Worm (Caenorhabditis elegans) whole organism, young adult: ENCODE data around the gene F42F12.14.

Experiments
- F22D6.2 ChIP-seq: sonication (generic microtip); optimal IDR thresholded peaks from 2 replicates; lab custom pipeline; 2016; ENCODE audit warnings: mild to moderate bottlenecking, missing genetic modification characterization, missing compliant biosample characterization
- F57C9.4 ChIP-seq: sonication (generic microtip); optimal IDR thresholded peaks from 2 replicates; lab custom pipeline; 2017; ENCODE audit warnings: mild to moderate bottlenecking, missing genetic modification characterization, missing compliant biosample characterization
- Y56A3A.18 ChIP-seq: fragments of 200-800 bp; sonication (Bioruptor generic); IDR thresholded peaks from 2 replicates; pipeline ENCODE4 v1.3.6; 2022; ENCODE audit warnings: missing genetic modification reagents, missing genetic modification characterization, missing compliant biosample characterization
- Y67H2A.10 ChIP-seq: fragments of 200-800 bp; sonication (Bioruptor generic); conservative IDR thresholded peaks from 2 replicates; pipeline ENCODE4 v1.3.6; 2022; ENCODE audit warnings: missing genetic modification reagents, missing genetic modification characterization, missing compliant biosample characterization
- Y79H2A.3 ChIP-seq: fragments of 200-800 bp; sonication (Bioruptor generic); conservative IDR thresholded peaks from 2 replicates; pipeline ENCODE4 v1.3.6; 2022; ENCODE audit warnings: missing genetic modification reagents, missing genetic modification characterization, missing compliant biosample characterization
- ZK185.1 ChIP-seq: sonication (generic microtip); optimal IDR thresholded peaks from 2 replicates; lab custom pipeline; 2016; ENCODE audit warnings: mild to moderate bottlenecking, missing genetic modification characterization, missing compliant biosample characterization; ENCODE audit not compliant: poor library complexity, severe bottlenecking
- akir-1 ChIP-seq: fragments of 200-800 bp; sonication (Bioruptor generic); optimal IDR thresholded peaks from 2 replicates; lab custom pipeline; 2018; ENCODE audit warnings: mild to moderate bottlenecking, missing genetic modification characterization, moderate library complexity, missing compliant biosample characterization
- aptf-3 ChIP-seq: fragments of 200-800 bp; sonication (Bioruptor generic); IDR thresholded peaks from 2 replicates; pipeline ENCODE4 v1.3.6; 2022; ENCODE audit warnings: missing genetic modification characterization, missing compliant biosample characterization
- atf-7 ChIP-seq: sonication (generic microtip); optimal IDR thresholded peaks from 2 replicates; lab custom pipeline; 2017; ENCODE audit warnings: mild to moderate bottlenecking, missing genetic modification characterization, missing compliant biosample characterization
- ceh-100 ChIP-seq: fragments of 200-800 bp; sonication (Bioruptor generic); IDR thresholded peaks from 2 replicates; pipeline ENCODE4 v1.3.6; 2022; ENCODE audit warnings: missing genetic modification reagents, missing genetic modification characterization, missing compliant biosample characterization
- dpff-1 ChIP-seq: sonication (generic microtip); optimal IDR thresholded peaks from 2 replicates; lab custom pipeline; 2017; ENCODE audit warnings: mild to moderate bottlenecking, missing genetic modification characterization, missing compliant biosample characterization
- efl-1 ChIP-seq: fragments of 150-350 bp; optimal IDR thresholded peaks from 2 replicates; lab custom pipeline; 2014; ENCODE audit warnings: missing biosample characterization, missing genetic modification reagents, missing genetic modification characterization
- egl-18 ChIP-seq: fragments of 200-800 bp; sonication (Bioruptor generic); IDR thresholded peaks from 2 replicates; pipeline ENCODE4 v1.3.6; 2022; ENCODE audit warnings: missing genetic modification reagents, missing genetic modification characterization, missing compliant biosample characterization
- egl-44 ChIP-seq: fragments of 200-800 bp; sonication (Bioruptor generic); IDR thresholded peaks from 2 replicates; pipeline ENCODE4 v1.3.6; 2022; ENCODE audit warnings: missing genetic modification reagents, missing genetic modification characterization, missing compliant biosample characterization
- ekl-4 ChIP-seq: fragments of 200-800 bp; sonication (Bioruptor generic); IDR thresholded peaks from 2 replicates; pipeline ENCODE4 v1.3.6; 2022; ENCODE audit warnings: missing genetic modification reagents, missing genetic modification characterization, missing compliant biosample characterization
- ets-4 ChIP-seq: fragments of 200-800 bp; sonication (Bioruptor generic); optimal IDR thresholded peaks from 2 replicates; lab custom pipeline; 2018; ENCODE audit warnings: mild to moderate bottlenecking, missing genetic modification characterization, missing compliant biosample characterization
- gei-17 ChIP-seq: fragments of 200-800 bp; sonication (Bioruptor generic); optimal IDR thresholded peaks from 2 replicates; lab custom pipeline; 2018; ENCODE audit warnings: mild to moderate bottlenecking, missing genetic modification characterization, missing compliant biosample characterization
- hlh-26 ChIP-seq: fragments of 200-800 bp; sonication (Bioruptor generic); conservative IDR thresholded peaks from 2 replicates; pipeline ENCODE4 v1.3.6; 2022; ENCODE audit warnings: missing genetic modification reagents, missing genetic modification characterization, missing compliant biosample characterization
- hmg-20 ChIP-seq: fragments of 200-800 bp; sonication (Bioruptor generic); IDR thresholded peaks from 2 replicates; pipeline ENCODE4 v1.3.6; 2022; ENCODE audit warnings: missing genetic modification reagents, missing genetic modification characterization, missing compliant biosample characterization
- hsf-1 ChIP-seq: fragments of 200-800 bp; sonication (Bioruptor generic); IDR thresholded peaks from 2 replicates; pipeline ENCODE4 v1.3.6; 2022; ENCODE audit warnings: missing genetic modification reagents, missing genetic modification characterization, missing compliant biosample characterization
- let-607 ChIP-seq, 2 experiments: fragments of 200-800 bp in 1 of 2; sonication (Bioruptor generic) in 1 of 2; sonication (generic microtip) in 1 of 2; optimal IDR thresholded peaks; 2 replicates each; lab custom pipeline; 2016 to 2018; ENCODE audit warnings: mild to moderate bottlenecking in 2 of 2, missing compliant biosample characterization in 2 of 2, missing genetic modification characterization in 2 of 2, moderate library complexity in 2 of 2, missing genotype in 1 of 2
- lin-26 ChIP-seq: fragments of 200-800 bp; sonication (Bioruptor generic); IDR thresholded peaks from 2 replicates; pipeline ENCODE4 v1.3.6; 2022; ENCODE audit warnings: missing genetic modification reagents, missing genetic modification characterization, missing compliant biosample characterization
- lin-40 ChIP-seq: sonication (generic microtip); optimal IDR thresholded peaks from 2 replicates; lab custom pipeline; 2016; ENCODE audit warnings: missing genetic modification characterization, mild to moderate bottlenecking, missing compliant biosample characterization, missing genotype, missing genetic modification reagents
- lir-1 ChIP-seq: fragments of 200-800 bp; sonication (Bioruptor generic); conservative IDR thresholded peaks from 2 replicates; pipeline ENCODE4 v1.3.6; 2022; ENCODE audit warnings: missing genetic modification reagents, missing genetic modification characterization, missing compliant biosample characterization
- madf-3 ChIP-seq: fragments of 200-800 bp; sonication (Bioruptor generic); IDR thresholded peaks from 2 replicates; pipeline ENCODE4 v1.3.6; 2022; ENCODE audit warnings: missing genetic modification reagents, missing genetic modification characterization, missing compliant biosample characterization
- madf-6 ChIP-seq: fragments of 200-800 bp; sonication (Bioruptor generic); IDR thresholded peaks from 2 replicates; pipeline ENCODE4 v1.3.6; 2022; ENCODE audit warnings: missing genetic modification reagents, missing genetic modification characterization, missing compliant biosample characterization
- mxl-1 ChIP-seq: sonication (generic microtip); optimal IDR thresholded peaks from 2 replicates; lab custom pipeline; 2016; ENCODE audit warnings: missing genetic modification characterization, missing compliant biosample characterization
- nfya-2 ChIP-seq: fragments of 200-800 bp; sonication (Bioruptor generic); IDR thresholded peaks from 2 replicates; pipeline ENCODE4 v1.3.6; 2022; ENCODE audit warnings: missing genetic modification reagents, missing genetic modification characterization, missing compliant biosample characterization
- nhr-120 ChIP-seq: fragments of 200-800 bp; sonication (Bioruptor generic); IDR thresholded peaks from 2 replicates; pipeline ENCODE4 v1.3.6; 2022; ENCODE audit warnings: missing genetic modification characterization, missing compliant biosample characterization
- nhr-179 ChIP-seq: sonication (generic microtip); optimal IDR thresholded peaks from 2 replicates; lab custom pipeline; 2016; ENCODE audit warnings: mild to moderate bottlenecking, missing genetic modification characterization, missing compliant biosample characterization
- nhr-90 ChIP-seq: sonication (generic microtip); optimal IDR thresholded peaks from 2 replicates; lab custom pipeline; 2016; ENCODE audit warnings: missing genotype, mild to moderate bottlenecking, missing genetic modification characterization, missing compliant biosample characterization
- pbrm-1 ChIP-seq: fragments of 200-800 bp; sonication (Bioruptor generic); IDR thresholded peaks from 2 replicates; pipeline ENCODE4 v1.3.6; 2022; ENCODE audit warnings: missing genetic modification reagents, missing genetic modification characterization, missing compliant biosample characterization
- pha-4 ChIP-seq: fragments of 150-350 bp; sonication (generic microtip); optimal IDR thresholded peaks from 2 replicates; lab custom pipeline; 2014; ENCODE audit warnings: missing biosample characterization, missing genetic modification reagents, missing genetic modification characterization
- rec-8 ChIP-seq, 2 experiments: sonication (generic microtip); optimal IDR thresholded peaks; 2 replicates each; lab custom pipeline; 2016; ENCODE audit warnings: mild to moderate bottlenecking in 2 of 2, missing genetic modification characterization in 2 of 2, missing genetic modification reagents in 2 of 2, missing genotype in 2 of 2, missing biosample characterization in 1 of 2, missing compliant biosample characterization in 1 of 2, moderate library complexity in 1 of 2
- sdz-38 ChIP-seq: sonication (generic microtip); optimal IDR thresholded peaks from 2 replicates; lab custom pipeline; 2016; ENCODE audit warnings: missing genotype, missing genetic modification characterization, missing compliant biosample characterization
- snpc-1.3 ChIP-seq: sonication (generic microtip); optimal IDR thresholded peaks from 2 replicates; lab custom pipeline; 2017; ENCODE audit warnings: missing genetic modification characterization, mild to moderate bottlenecking, missing compliant biosample characterization, antibody characterized with exemption, moderate library complexity, missing genotype, missing genetic modification reagents; ENCODE audit not compliant: insufficient read depth
- snpc-3.4 ChIP-seq: sonication (generic microtip); optimal IDR thresholded peaks from 2 replicates; lab custom pipeline; 2017; ENCODE audit warnings: missing genetic modification characterization, mild to moderate bottlenecking, missing compliant biosample characterization, antibody characterized with exemption, moderate library complexity, missing genotype, missing genetic modification reagents
- snpc-4 ChIP-seq, 5 experiments: fragments of 150-350 bp in 1 of 5; sonication (generic microtip) in 4 of 5; optimal IDR thresholded peaks; 2 replicates each; lab custom pipeline; 2014 to 2018; ENCODE audit warnings: missing genetic modification characterization in 5 of 5, missing biosample characterization in 3 of 5, antibody characterized with exemption in 2 of 5, mild to moderate bottlenecking in 2 of 5, missing compliant biosample characterization in 2 of 5, missing genotype in 2 of 5, moderate library complexity in 2 of 5, missing genetic modification reagents in 1 of 5
- xnd-1 ChIP-seq: sonication (generic microtip); optimal IDR thresholded peaks from 2 replicates; lab custom pipeline; 2016; ENCODE audit warnings: missing genotype, missing genetic modification reagents, missing genetic modification characterization, missing compliant biosample characterization
- ztf-22 ChIP-seq: fragments of 200-800 bp; sonication (Bioruptor generic); optimal IDR thresholded peaks from 2 replicates; lab custom pipeline; 2018; ENCODE audit warnings: mild to moderate bottlenecking, missing genetic modification characterization, moderate library complexity, missing compliant biosample characterization
- ztf-28 ChIP-seq: fragments of 200-800 bp; sonication (Bioruptor generic); IDR thresholded peaks from 2 replicates; pipeline ENCODE4 v1.3.6; 2022; ENCODE audit warnings: missing genetic modification reagents, missing genetic modification characterization, missing compliant biosample characterization

The F42F12.14 gene

DNA sequence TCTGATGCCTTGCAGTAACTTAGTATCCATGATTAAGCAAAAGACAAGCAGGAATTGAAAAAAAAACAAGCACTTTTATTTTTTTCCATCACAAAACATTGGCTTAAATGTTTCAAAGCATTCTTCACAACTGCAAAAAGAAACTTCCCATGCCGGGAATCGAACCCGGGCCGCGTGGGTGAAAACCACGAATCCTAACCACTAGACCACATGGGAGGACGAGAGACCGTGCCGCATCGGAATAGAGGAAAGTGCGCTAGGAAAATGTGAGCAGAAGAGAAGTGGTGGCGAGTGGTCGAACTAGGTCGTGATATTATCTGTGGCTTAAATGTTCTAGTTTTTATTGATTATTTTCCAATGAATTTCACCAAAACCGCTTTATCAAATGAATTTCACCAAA lies 19.1 kb downstream of the F42F12.14 start (continued):
- TF ChIP-seq Y67H2A.10 (GFP tag; lab: Robert Waterston, UW) (no peak), snpc-1.3 (peak; percentile 59), let-607 (tag; optimal IDR thresholded peaks at IDR 0.05; lab: Kevin White, UChicago) (no peak), gei-17 (peak; percentile 59), snpc-4 (GFP tag; optimal IDR thresholded peaks at IDR 0.05; lab: Kevin White, UChicago) (peak; percentile 14), snpc-4 (tag; optimal IDR thresholded peaks at IDR 0.05; lab: Kevin White, UChicago) (peak in 2 of 4 experiments; percentile 22 to 53), ets-4 (no peak), lin-26 (GFP tag; lab: Robert Waterston, UW) (peak; percentile 86), efl-1 (GFP tag; lab: Kevin White, UChicago) (peak; percentile 6), ztf-22 (no peak), Y79H2A.3 (no peak), Y56A3A.18 (GFP tag; lab: Robert Waterston, UW) (0 out of 2 replicates have a peak, but pooled peaks have one; percentile 71), ztf-28 (GFP tag; lab: Robert Waterston, UW) (no peak), dpff-1 (no peak), pha-4 (tag; lab: Kevin White, UChicago) (no peak), pbrm-1 (GFP tag; lab: Robert Waterston, UW) (peak; percentile 78; the same call in 1 of the 2 replicates), madf-6 (peak; percentile 55), hmg-20 (0 out of 2 replicates have a peak, but pooled peaks have one; percentile 42), sdz-38 (tag; lab: Kevin White, UChicago) (no peak), ekl-4 (GFP tag; lab: Robert Waterston, UW) (peak; percentile 41; the same call in 1 of the 2 replicates), egl-44 (GFP tag; lab: Robert Waterston, UW) (peak; percentile 80; the same call in 1 of the 2 replicates), aptf-3 (GFP tag; lab: Robert Waterston, UW) (no peak)

DNA sequence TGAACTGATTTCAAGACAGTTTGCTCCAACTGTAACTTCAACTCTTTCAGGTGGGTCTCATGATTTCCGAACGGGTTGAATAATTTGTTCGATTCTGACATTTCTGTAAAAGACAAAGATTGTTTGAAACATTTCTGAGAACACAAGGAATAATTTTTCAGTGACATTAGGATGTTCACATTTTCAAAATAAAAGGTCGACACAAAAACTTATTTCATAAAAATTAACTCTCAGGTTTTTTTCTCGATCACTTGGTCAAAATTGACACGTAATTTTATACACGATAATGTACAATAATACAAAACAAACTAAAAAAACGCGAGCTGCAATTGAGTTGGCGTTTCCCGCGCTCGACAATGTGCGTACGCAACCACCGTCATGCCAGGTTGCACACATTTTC lies 22.9 kb downstream of the F42F12.14 start, which contains the start of gene rif-1.2:
Gene rif-1.2, minus strand, starts transcription at position 101 of the 400 bp plus-strand sequence.
- no peak for TF ChIP-seq mxl-1

DNA sequence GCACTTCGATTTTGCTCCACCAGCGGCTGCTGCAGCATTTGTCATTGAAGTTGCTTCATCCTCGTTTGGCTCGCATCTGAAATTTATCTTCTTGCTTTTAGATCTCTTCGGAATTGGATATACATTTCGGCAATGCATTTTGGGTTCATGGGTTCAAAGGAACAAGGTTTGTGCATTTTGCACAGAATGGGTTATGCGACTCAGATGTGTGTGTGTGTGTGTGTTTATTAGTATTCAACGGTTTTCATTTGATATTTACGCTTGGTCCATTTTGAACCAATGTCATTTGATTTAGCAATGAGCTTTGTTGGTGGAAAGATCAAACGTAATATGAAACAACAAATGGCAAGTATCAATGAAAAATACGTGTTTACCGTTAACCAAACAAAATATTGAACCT lies 27.4 kb downstream of the F42F12.14 start:
- no peak for TF ChIP-seq lin-40 (tag; lab: Kevin White, UChicago)
- no peak for TF ChIP-seq hsf-1 (GFP tag; lab: Robert Waterston, UW)
- TF ChIP-seq F57C9.4 = no peak
- no peak for TF ChIP-seq F22D6.2 (tag; lab: Kevin White, UChicago)
- no peak for TF ChIP-seq Y56A3A.18 (GFP tag; lab: Robert Waterston, UW)
- TF ChIP-seq gei-17 = no peak
- no peak for TF ChIP-seq xnd-1
- no peak for TF ChIP-seq atf-7 (tag; lab: Kevin White, UChicago)
- TF ChIP-seq nfya-2 = no peak
- TF ChIP-seq madf-6 = no peak
- no peak for TF ChIP-seq akir-1
- TF ChIP-seq hlh-26 (GFP tag; lab: Robert Waterston, UW) = no peak
- no peak for TF ChIP-seq egl-18 (GFP tag; lab: Robert Waterston, UW)
- TF ChIP-seq madf-3 (GFP tag; lab: Robert Waterston, UW) = no peak

DNA sequence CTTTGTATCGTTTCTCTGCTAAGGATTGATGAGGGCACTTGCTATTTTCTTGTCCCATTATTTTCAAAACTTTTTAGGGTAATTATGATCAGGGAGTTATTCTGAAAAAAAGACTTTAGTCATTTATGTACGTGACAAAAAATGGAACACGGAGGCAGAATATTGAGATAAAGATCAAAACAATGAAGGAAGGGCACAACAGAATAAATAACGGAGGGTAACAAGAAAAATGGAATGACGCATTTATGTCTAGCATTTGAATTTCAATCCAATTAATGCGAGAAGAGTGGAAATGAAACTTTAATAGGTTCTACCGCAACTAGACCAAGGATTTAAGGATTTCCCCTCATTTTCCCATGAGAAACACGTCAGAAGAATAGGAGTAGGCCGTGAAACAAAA lies 29.9 kb downstream of the F42F12.14 start, which contains the start of gene glb-13:
Gene glb-13, minus strand, starts transcription at position 101 of the 400 bp plus-strand sequence.
- TF ChIP-seq Y79H2A.3 = no peak
- TF ChIP-seq F57C9.4 = no peak
- TF ChIP-seq nhr-90 (tag; lab: Kevin White, UChicago) = no peak
- TF ChIP-seq rec-8 (tag; optimal IDR thresholded peaks at IDR 0.05; lab: Kevin White, UChicago) = no peak
- no peak for TF ChIP-seq nhr-179 (tag; lab: Kevin White, UChicago)
- no peak for TF ChIP-seq nhr-120 (GFP tag; lab: Robert Waterston, UW)
- TF ChIP-seq pbrm-1 (GFP tag; lab: Robert Waterston, UW) = no peak
- no peak for TF ChIP-seq gei-17
- no peak for TF ChIP-seq ZK185.1
- TF ChIP-seq akir-1 = no peak
- TF ChIP-seq snpc-3.4 (tag; lab: Kevin White, UChicago) = no peak
- no peak for TF ChIP-seq lir-1 (GFP tag; lab: Robert Waterston, UW)
- TF ChIP-seq ceh-100 = no peak
